Worm (Caenorhabditis elegans): ENCODE measurements around the gene nasp-2.

The nasp-2 gene

DNA sequence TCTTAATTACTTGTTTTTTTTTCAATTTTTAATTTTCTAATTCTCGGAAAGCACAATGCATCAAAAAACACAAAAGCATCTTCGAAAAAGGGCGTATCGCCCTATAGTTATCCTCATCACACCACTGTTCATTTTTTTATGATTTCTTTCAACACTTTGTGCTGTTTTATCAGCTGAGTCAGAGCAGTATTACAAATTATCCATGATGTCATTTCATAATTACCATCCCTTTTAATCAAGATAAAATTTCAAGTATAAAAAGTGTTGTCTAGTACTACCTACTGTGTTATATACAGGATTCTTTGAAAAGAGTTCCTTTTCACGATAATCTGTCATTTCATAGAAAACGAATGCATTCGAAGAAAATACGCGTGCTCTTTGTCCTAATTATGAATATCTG is 45.4 kb downstream of the nasp-2 start:
- TF ChIP-seq fkh-8 (tag; optimal IDR thresholded peaks at IDR 0.05) (peak; percentile 6), efl-1 (optimal IDR thresholded peaks at IDR 0.05) (no peak), efl-1 (GFP tag; optimal IDR thresholded peaks at IDR 0.05 in 1 of 2) (peak in 1 of 2 experiments; percentile 74), nhr-71 (tag; optimal IDR thresholded peaks at IDR 0.05) (peak; percentile 38), ceh-90 (tag; optimal IDR thresholded peaks at IDR 0.05) (no peak), dsc-1 (tag; optimal IDR thresholded peaks at IDR 0.05) (peak; percentile 66), hlh-17 (GFP tag; optimal IDR thresholded peaks at IDR 0.05; ENCODE audit: borderline replicate concordance) (no peak), pax-3 (tag; optimal IDR thresholded peaks at IDR 0.05) (peak; percentile 21)

DNA sequence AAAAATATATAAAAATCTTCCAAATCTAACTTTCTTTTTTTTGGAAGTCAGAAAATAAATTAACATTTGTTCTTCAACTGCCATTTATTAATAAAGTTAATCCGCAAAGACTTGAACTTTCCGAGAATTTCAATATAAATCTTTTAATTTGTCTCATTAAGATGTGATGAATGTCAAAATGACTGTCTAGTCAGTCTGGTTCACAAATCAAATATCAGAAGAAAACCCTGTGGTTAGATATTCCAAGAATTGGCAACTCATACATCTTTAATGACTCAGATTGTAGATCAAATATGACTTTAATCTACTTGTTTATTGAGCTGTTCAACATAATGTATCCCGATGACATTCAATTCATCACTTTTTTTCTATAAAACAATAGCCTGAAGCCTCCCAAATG is 46.4 kb downstream of the nasp-2 start:
- TF ChIP-seq ceh-90 (tag; optimal IDR thresholded peaks at IDR 0.05) (no peak), snu-23 (GFP tag; optimal IDR thresholded peaks at IDR 0.05) (no peak), zip-4 (GFP tag; optimal IDR thresholded peaks at IDR 0.05) (no peak), efl-1 (optimal IDR thresholded peaks at IDR 0.05) (no peak), efl-1 (GFP tag; optimal IDR thresholded peaks at IDR 0.05 in 1 of 2) (no peak), nhr-84 (tag; optimal IDR thresholded peaks at IDR 0.05) (no peak), ceh-88 (GFP tag; IDR thresholded peaks at IDR 0.05) (no peak), mab-9 (GFP tag; IDR thresholded peaks at IDR 0.05) (no peak), lin-14 (GFP tag; optimal IDR thresholded peaks at IDR 0.05) (no peak), ceh-8 (GFP tag; optimal IDR thresholded peaks at IDR 0.05) (peak; percentile 69), ceh-63 (GFP tag; optimal IDR thresholded peaks at IDR 0.05) (no peak), mep-1 (tag; optimal IDR thresholded peaks at IDR 0.05) (no peak), jun-1 (tag; optimal IDR thresholded peaks at IDR 0.05) (no peak), nhr-237 (tag; optimal IDR thresholded peaks at IDR 0.05) (no peak), aha-1 (tag; optimal IDR thresholded peaks at IDR 0.05) (no peak), mef-2 (tag; optimal IDR thresholded peaks at IDR 0.05) (no peak), pax-3 (tag; optimal IDR thresholded peaks at IDR 0.05) (peak; percentile 87), sptf-1 (tag; optimal IDR thresholded peaks at IDR 0.05) (no peak), fkh-4 (tag; optimal IDR thresholded peaks at IDR 0.05; ENCODE audit: borderline replicate concordance) (peak; percentile 68), Y116A8C.19 (tag; optimal IDR thresholded peaks at IDR 0.05; ENCODE audit: borderline replicate concordance) (no peak), tbx-2 (tag; optimal IDR thresholded peaks at IDR 0.05) (no peak), zag-1 (tag; optimal IDR thresholded peaks at IDR 0.05) (no peak), sox-4 (tag; optimal IDR thresholded peaks at IDR 0.05) (peak; percentile 9), ceh-82 (tag; optimal IDR thresholded peaks at IDR 0.05) (no peak), mdl-1 (tag; optimal IDR thresholded peaks at IDR 0.05) (no peak), hlh-17 (GFP tag; optimal IDR thresholded peaks at IDR 0.05; ENCODE audit: borderline replicate concordance) (no peak), elt-3 (tag; optimal IDR thresholded peaks at IDR 0.05) (no peak), fkh-8 (tag; optimal IDR thresholded peaks at IDR 0.05) (peak; percentile 58), egl-13 (tag; optimal IDR thresholded peaks at IDR 0.05) (no peak), nhr-47 (tag; optimal IDR thresholded peaks at IDR 0.05) (peak; percentile 39), nhr-90 (tag; optimal IDR thresholded peaks at IDR 0.05; ENCODE audit: poor library complexity) (no peak), irx-1 (tag; optimal IDR thresholded peaks at IDR 0.05) (no peak), F16B12.6 (tag; optimal IDR thresholded peaks at IDR 0.05) (no peak), lin-35 (GFP tag; optimal IDR thresholded peaks at IDR 0.05) (no peak), efl-3 (GFP tag; optimal IDR thresholded peaks at IDR 0.05) (no peak), isw-1 (GFP tag; IDR thresholded peaks at IDR 0.05) (no peak), elt-2 (tag; optimal IDR thresholded peaks at IDR 0.05) (no peak), egl-27 (tag; optimal IDR thresholded peaks at IDR 0.05) (no peak), nhr-19 (GFP tag; conservative IDR thresholded peaks at IDR 0.05) (no peak), C16A3.4 (tag; optimal IDR thresholded peaks at IDR 0.05) (no peak), hpl-2 (GFP tag; optimal IDR thresholded peaks at IDR 0.05) (no peak), tlp-1 (tag; optimal IDR thresholded peaks at IDR 0.05) (no peak), lir-3 (tag; optimal IDR thresholded peaks at IDR 0.05; ENCODE audit: poor library complexity) (no peak), nhr-71 (tag; optimal IDR thresholded peaks at IDR 0.05) (peak; percentile 38), dsc-1 (tag; optimal IDR thresholded peaks at IDR 0.05) (peak; percentile 99)

All from whole organism, L1 larva.